Fruit fly (Drosophila melanogaster) S2 (cell line): ENCODE data around the gene PIG-Wb.

Experiments used
- CG8478 ChIP-seq: fragments of >200 bp; optimal IDR thresholded peaks from 2 replicates; lab custom pipeline; 2018
- CTCF ChIP-seq, 2 experiments: fragments of >200 bp; optimal IDR thresholded peaks; 2 replicates each; lab custom pipeline; 2018

Gene PIG-Wb

dm6 chr3L:1741655-1742551 is 4.0 kb upstream of the PIG-Wb start:
- TF ChIP-seq CTCF (optimal IDR thresholded peaks at IDR 0.05; lab: Kevin White, UChicago), result no peak
- TF ChIP-seq CG8478 (lab: Kevin White, UChicago), result no peak

DNA sequence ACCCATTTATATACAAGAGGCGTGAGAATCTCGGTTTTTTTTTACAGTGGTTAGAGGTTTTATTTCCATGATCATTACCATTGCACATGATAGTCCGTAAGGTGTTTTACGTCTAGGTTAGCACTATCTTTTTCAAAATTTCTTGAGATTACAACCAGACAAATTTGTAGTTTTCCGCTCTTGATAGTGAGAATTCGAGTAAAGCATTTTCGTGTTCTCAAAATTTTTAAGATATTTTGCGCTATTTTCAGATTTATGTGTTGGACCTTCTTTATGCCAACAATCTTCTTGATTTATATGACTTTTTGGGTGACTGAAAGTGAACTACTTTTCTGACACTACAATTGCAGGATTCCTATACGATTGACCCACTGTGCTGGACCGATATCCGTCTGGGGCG is 3.2 kb upstream of the PIG-Wb start:
- no peak for TF ChIP-seq CTCF (optimal IDR thresholded peaks at IDR 0.05; lab: Kevin White, UChicago)

DNA sequence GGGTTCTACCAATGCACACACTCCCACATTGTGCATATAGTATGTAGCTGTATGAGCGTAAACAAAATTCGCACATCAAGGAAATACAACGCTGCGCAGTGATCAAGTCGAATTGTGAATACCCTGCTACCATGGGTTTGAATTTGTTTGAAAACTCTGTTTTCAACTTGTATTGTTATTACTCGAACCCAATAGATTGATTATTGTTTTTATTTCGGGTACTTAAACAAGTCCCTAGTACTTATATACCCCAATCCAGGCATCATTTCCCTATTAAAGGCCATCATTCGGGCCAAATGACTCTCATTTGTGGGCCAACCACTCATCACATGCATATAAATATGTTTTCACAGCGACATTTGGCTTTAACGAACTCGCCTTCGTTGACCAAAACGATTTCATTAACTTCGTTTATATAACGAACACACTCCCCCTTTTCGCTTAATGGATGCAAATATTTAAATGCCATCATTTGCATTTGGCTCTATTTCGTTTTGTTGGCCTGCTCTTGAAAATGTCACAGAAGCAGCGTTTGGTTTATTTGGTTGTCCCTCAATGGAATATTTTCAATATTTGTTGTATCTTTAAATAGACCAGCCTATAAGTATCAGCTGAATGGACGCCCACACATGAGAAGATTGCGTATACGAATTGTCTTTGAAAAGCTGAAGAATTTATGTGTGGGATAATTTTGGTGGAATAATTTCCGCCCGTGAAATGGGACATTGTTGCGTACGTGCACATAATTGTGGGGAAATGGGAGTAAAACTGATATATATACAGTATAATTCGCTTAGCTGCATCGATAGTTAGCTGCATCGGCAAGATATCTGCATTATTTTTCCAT is 2.4 kb upstream of the PIG-Wb start:
- TF ChIP-seq CTCF (optimal IDR thresholded peaks at IDR 0.05; lab: Kevin White, UChicago) (no peak), CG8478 (lab: Kevin White, UChicago) (no peak)

DNA sequence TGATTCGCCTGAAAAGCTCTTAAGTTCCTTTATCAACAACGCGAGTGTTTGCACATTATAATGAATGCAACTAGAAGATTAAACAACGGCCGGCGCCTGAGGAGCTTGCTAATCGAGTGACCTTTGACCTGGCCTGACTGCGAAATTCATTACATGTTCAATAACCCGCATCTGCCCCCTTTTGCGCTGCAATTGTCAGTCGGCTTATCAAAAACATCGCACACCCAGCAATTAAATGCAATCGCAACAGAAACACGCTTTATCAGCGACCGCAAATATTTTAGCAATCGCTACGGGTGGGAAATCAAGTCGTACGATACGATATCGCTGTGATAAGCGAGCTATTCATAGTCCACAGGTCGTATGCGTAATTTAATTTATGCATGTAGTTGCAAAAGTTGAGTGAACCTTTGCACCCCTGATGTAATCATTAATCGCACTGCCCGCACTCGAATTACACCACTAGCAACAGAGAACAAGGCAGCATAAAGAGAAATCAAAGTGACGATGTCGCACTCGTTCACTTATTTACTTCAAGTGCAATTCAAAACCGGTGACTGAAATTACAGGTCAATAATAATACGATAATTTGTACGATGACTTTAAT is 1.7 kb upstream of the PIG-Wb start:
- no peak for TF ChIP-seq CG8478 (lab: Kevin White, UChicago)
- TF ChIP-seq CTCF (optimal IDR thresholded peaks at IDR 0.05; lab: Kevin White, UChicago), result no peak

DNA sequence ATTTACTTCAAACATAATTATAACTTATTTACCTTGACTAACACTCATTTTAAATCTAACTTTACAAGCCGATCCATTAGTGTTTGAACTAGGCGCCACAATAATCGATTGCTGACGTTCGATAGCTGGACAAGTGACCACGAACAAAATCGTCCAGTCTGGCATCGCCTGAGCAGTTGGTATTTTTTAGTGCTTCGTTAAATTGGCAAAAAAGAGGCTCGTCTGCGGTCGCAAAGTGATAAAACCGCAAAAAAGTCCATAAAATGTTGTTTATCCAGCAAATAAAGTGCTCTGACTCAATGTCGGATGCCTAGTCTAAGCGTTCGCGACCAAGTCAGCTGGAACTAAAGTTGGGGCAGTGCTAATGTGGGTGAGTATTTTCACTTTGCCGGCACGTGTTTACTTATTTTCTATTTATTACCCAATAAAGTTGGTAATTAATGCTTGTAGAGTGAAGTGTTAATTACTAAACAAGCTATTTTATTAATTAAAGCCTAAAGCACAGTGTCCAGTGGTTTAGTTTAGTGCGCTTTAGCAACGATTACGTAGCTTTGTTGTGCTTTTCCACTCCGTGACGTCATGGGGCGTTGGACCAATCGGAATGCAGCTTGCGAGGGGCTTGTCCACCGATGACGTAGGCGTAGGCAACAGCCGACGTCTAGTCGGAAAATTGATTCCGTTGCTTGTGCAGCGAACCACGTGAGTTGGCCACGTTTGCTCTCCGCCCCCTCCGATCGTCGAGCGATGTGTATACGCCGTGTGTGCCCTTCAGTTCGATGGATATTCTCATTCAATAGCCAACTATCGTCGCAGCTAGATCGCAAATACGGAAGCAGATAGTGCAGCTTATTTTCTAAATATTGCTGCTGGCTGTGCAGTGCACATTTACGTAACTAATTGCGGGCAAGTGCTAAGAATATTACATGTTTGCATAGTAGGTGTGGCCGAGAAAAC is 746 bp upstream of the PIG-Wb start, which contains the start of gene Gk2:
Gk2 (plus strand) TSS at position 33 of the 954 bp plus-strand sequence.
- no peak for TF ChIP-seq CG8478 (lab: Kevin White, UChicago)
- peak in 1 of 2 experiments; percentile 20 for TF ChIP-seq CTCF (optimal IDR thresholded peaks at IDR 0.05; lab: Kevin White, UChicago)

dm6 chr3L:1735603-1736002 is 2.3 kb downstream of the PIG-Wb start, which contains the start of gene Oseg4:
Gene Oseg4 (minus strand): TSS chr3L:1735767.
- no peak for TF ChIP-seq CTCF (optimal IDR thresholded peaks at IDR 0.05; lab: Kevin White, UChicago)
- TF ChIP-seq CG8478 (lab: Kevin White, UChicago), result no peak

DNA sequence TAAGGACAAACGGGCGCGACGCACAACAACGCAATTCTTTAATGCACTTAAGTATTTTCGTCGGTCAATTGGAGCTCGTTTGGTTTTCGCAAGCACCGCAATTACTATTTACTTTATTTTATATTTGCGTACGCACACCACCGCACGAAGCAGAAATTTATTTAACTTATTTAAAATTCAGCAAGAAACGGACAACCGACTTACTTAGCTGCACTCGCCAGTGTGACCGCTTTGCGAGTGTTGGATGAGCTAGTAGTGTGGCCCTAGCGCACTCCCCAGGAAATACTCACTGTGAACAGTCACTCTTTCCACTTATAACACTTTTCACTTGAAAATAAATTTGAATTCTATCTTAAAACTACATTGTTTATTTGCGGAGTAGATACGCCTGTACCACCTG is 7.0 kb downstream of the PIG-Wb start, which contains the start of gene drpr:
drpr (minus strand) TSS at position 235 of the 400 bp plus-strand sequence.
- TF ChIP-seq CG8478 (lab: Kevin White, UChicago) (no peak), CTCF (optimal IDR thresholded peaks at IDR 0.05; lab: Kevin White, UChicago) (peak; percentile 24 to 40)

- no peak for TF ChIP-seq CG8478 (lab: Kevin White, UChicago)
- TF ChIP-seq CTCF (optimal IDR thresholded peaks at IDR 0.05; lab: Kevin White, UChicago), result no peak
These were observed 7.7 kb downstream of the PIG-Wb start for dm6 chr3L:1730160-1730595.

DNA sequence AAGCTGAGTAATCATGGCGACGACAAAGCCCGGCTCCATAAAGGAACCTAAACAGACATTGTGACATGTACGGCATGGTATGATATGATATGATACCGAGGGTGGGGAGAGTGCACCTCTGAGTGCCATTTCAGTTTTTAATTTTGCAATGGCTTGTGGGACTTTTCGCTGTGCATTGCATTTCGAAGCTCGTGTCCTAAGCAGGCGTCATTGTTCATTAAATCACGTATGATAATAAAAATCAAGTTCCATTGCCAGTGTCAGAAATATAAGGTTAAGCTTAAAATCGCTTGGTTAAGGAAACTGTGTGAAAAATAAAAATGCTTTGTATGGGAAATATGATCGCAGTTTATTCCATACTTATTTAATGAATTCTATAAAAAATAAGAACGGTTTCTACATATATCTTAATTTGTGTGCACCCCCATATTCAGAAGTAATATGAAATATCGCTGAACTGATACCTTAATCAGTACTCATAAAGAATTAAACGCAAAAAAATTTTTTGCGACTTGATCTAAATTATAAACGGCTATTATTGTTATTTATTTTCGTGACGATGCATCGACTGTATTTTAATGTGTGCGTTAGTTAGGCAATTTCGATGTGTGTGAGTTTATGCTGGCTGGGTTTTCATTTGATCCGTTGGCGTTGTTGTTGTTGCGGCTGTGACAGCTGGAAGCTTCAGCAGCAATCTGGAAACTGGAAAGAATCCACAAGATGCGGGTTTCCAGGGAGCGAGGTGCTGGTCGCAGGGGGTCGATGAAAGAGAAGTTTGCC is 8.3 kb downstream of the PIG-Wb start:
- TF ChIP-seq CG8478 (lab: Kevin White, UChicago) (no peak), CTCF (optimal IDR thresholded peaks at IDR 0.05; lab: Kevin White, UChicago) (no peak)

DNA sequence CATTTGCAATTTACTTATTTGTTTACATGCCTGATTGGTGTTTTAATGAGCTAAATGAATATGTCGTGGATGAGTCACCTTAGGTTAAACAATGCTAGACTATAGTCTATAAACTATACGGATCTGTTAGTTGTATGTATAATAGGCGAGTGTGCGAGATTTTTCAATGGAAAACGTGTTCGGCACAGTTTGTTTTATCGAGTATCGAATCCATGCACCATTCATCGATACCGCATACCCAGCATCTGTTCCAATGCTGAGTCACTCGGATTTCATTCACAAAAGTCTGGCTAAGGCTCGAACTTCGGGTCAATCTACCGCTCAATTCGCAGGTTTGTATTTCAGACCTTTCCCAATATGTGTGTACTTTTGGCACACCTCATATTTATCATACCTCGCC is 10.5 kb downstream of the PIG-Wb start:
- TF ChIP-seq CTCF (optimal IDR thresholded peaks at IDR 0.05; lab: Kevin White, UChicago) (no peak), CG8478 (lab: Kevin White, UChicago) (no peak)

DNA sequence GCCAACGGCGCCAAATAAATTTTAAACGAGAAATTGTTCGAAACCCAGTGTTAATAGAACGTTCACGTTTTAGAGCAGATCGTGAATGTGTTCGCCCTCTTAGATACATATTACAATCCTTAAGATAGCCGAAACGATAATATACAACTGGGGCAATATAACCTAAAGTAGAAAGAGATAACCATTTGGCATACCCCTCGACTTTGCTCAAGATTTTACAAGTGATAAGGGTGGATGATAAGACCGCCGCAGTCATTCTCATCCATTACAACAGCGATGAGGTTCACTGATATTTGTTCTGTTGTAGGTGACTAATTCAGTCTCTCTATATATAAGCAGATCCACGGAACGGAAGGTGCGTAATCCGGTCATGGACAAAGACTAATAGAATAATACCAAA is 11.2 kb downstream of the PIG-Wb start:
- TF ChIP-seq CTCF (optimal IDR thresholded peaks at IDR 0.05; lab: Kevin White, UChicago), result no peak
- no peak for TF ChIP-seq CG8478 (lab: Kevin White, UChicago)

DNA sequence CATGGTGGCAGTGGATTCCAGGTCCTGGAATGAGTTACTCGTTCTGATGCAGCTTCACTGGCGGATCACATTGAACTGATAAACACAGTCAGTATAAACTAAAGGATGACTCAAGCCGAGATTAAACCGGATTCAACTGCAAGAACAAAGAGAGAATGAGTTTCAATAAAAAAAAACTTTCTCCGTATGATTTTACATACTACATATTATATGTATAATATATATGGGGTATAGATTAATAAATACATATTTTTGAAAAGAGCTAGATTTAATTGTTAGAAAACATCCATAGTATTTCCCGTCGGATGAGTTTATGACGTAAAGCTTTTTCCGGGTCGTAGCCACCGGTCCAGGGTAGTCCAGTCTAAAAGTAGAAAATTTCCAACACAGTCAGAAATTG is 13.8 kb downstream of the PIG-Wb start, which contains the start of gene CG12035:
CG12035 (plus strand) TSS at position 301 of the 400 bp plus-strand sequence.
- TF ChIP-seq CTCF (optimal IDR thresholded peaks at IDR 0.05; lab: Kevin White, UChicago) (no peak), CG8478 (lab: Kevin White, UChicago) (no peak)
